Fruit fly (Drosophila melanogaster) whole organism, embryonic: ENCODE measurements around the gene Tim17a2.
A peak's percentile ranks its signal among the peaks of the same experiment; 100 is the strongest.

Experiments used
- ATbp ChIP-seq: fragments of 200-800 bp; sonication (Bioruptor generic); optimal IDR thresholded peaks from 2 replicates; lab custom pipeline; 2017; ENCODE audit warnings: missing biosample characterization, mild to moderate bottlenecking, missing genetic modification characterization, missing genetic modification reagents
- Ada2b ChIP-seq: fragments of 200-800 bp; sonication (Bioruptor generic); IDR thresholded peaks from 2 replicates; pipeline ENCODE4 v1.3.6; 2022; ENCODE audit warnings: missing biosample characterization, missing genetic modification characterization
- Adf1 ChIP-seq: fragments of 200-800 bp; sonication (Bioruptor generic); IDR thresholded peaks from 2 replicates; pipeline ENCODE4 v1.3.6; 2022; ENCODE audit warnings: missing biosample characterization, missing genetic modification characterization
- Atf-2 ChIP-seq: fragments of 200-800 bp; sonication (Bioruptor generic); optimal IDR thresholded peaks from 2 replicates; lab custom pipeline; 2016; ENCODE audit warnings: missing biosample characterization, missing genetic modification characterization
- Blimp-1 ChIP-seq: fragments of 200-800 bp; sonication (Bioruptor generic); optimal IDR thresholded peaks from 3 replicates; lab custom pipeline; 2018; ENCODE audit warnings: missing biosample characterization, missing genetic modification characterization, mild to moderate bottlenecking, moderate library complexity, missing genetic modification reagents
- CG10267 ChIP-seq: fragments of 200-800 bp; sonication (Bioruptor generic); optimal IDR thresholded peaks from 2 replicates; lab custom pipeline; 2018; ENCODE audit warnings: missing biosample characterization, mild to moderate bottlenecking, missing genetic modification characterization, moderate library complexity
- CG10321 ChIP-seq: fragments of 200-800 bp; sonication (Bioruptor generic); IDR thresholded peaks from 2 replicates; pipeline ENCODE4 v1.3.6; 2022; ENCODE audit warnings: missing biosample characterization, missing genetic modification characterization
- CG10543 ChIP-seq: fragments of 200-800 bp; sonication (Bioruptor generic); optimal IDR thresholded peaks from 3 replicates; lab custom pipeline; 2017; ENCODE audit warnings: missing biosample characterization, mild to moderate bottlenecking, missing genetic modification characterization, moderate library complexity
- CG11695 ChIP-seq: fragments of 200-800 bp; sonication (Bioruptor generic); IDR thresholded peaks from 3 replicates; pipeline ENCODE4 v1.3.6; 2022; ENCODE audit warnings: missing biosample characterization, missing genetic modification characterization
- CG13424 ChIP-seq: fragments of 200-800 bp; sonication (Bioruptor generic); optimal IDR thresholded peaks from 2 replicates; lab custom pipeline; 2019; ENCODE audit warnings: missing biosample characterization, mild to moderate bottlenecking, missing genetic modification characterization, moderate library complexity
- CG1603 ChIP-seq: fragments of 200-800 bp; sonication (Bioruptor generic); optimal IDR thresholded peaks from 2 replicates; lab custom pipeline; 2019; ENCODE audit warnings: missing biosample characterization, mild to moderate bottlenecking, missing genetic modification characterization, moderate library complexity
- CG16779 ChIP-seq: fragments of 200-800 bp; sonication (Bioruptor generic); IDR thresholded peaks from 2 replicates; pipeline ENCODE4 v1.3.6; 2022; ENCODE audit warnings: missing biosample characterization, missing genetic modification characterization
- CG16815 ChIP-seq: fragments of 200-800 bp; sonication (Bioruptor generic); optimal IDR thresholded peaks from 3 replicates; lab custom pipeline; 2017; ENCODE audit warnings: missing biosample characterization, mild to moderate bottlenecking, missing genetic modification characterization
- CG17568 ChIP-seq: fragments of 200-800 bp; sonication (Bioruptor generic); optimal IDR thresholded peaks from 2 replicates; lab custom pipeline; 2018; ENCODE audit warnings: missing biosample characterization, mild to moderate bottlenecking, missing genetic modification characterization, moderate library complexity
- CG32532 ChIP-seq: fragments of 200-800 bp; sonication (Bioruptor generic); IDR thresholded peaks from 2 replicates; pipeline ENCODE4 v1.3.6; 2022; ENCODE audit warnings: missing biosample characterization, missing genetic modification characterization
- CG34376 ChIP-seq: fragments of 200-800 bp; sonication (Bioruptor generic); optimal IDR thresholded peaks from 2 replicates; lab custom pipeline; 2018; ENCODE audit warnings: missing biosample characterization, mild to moderate bottlenecking, missing genetic modification characterization
- CG3995 ChIP-seq: fragments of 200-800 bp; sonication (Bioruptor generic); optimal IDR thresholded peaks from 3 replicates; lab custom pipeline; 2016; ENCODE audit warnings: missing biosample characterization, missing genetic modification characterization
- CG6272 ChIP-seq: fragments of 200-800 bp; sonication (Bioruptor generic); IDR thresholded peaks from 2 replicates; pipeline ENCODE4 v1.3.6; 2022; ENCODE audit warnings: missing biosample characterization, missing genetic modification characterization
- CG6813 ChIP-seq: fragments of 200-800 bp; sonication (Bioruptor generic); optimal IDR thresholded peaks from 2 replicates; lab custom pipeline; 2017; ENCODE audit warnings: missing biosample characterization, missing genetic modification characterization, mild to moderate bottlenecking, moderate library complexity, missing genetic modification reagents
- CG8089 ChIP-seq: fragments of 200-800 bp; sonication (Bioruptor generic); optimal IDR thresholded peaks from 3 replicates; lab custom pipeline; 2016; ENCODE audit warnings: missing biosample characterization, missing genetic modification characterization
- CG8290 ChIP-seq, 3 experiments: fragments of 200-800 bp; sonication (Bioruptor generic); optimal IDR thresholded peaks; 2 replicates each; lab custom pipeline; 2016 to 2019; ENCODE audit warnings: missing biosample characterization in 3 of 3, missing genetic modification characterization in 3 of 3, mild to moderate bottlenecking in 2 of 3, moderate library complexity in 1 of 3
- Drgx ChIP-seq: fragments of 200-800 bp; sonication (Bioruptor generic); IDR thresholded peaks from 2 replicates; pipeline ENCODE4 v1.3.6; 2022; ENCODE audit warnings: missing biosample characterization, missing genetic modification characterization
- E2f2 ChIP-seq: fragments of 200-800 bp; sonication (Bioruptor generic); IDR thresholded peaks from 2 replicates; pipeline ENCODE4 v1.3.6; 2022; ENCODE audit warnings: missing biosample characterization, missing genetic modification characterization
- Elba2 ChIP-seq: fragments of 200-800 bp; sonication (Bioruptor generic); optimal IDR thresholded peaks from 3 replicates; lab custom pipeline; 2016; ENCODE audit warnings: missing biosample characterization, missing genetic modification characterization
- Ets65A ChIP-seq: fragments of 200-800 bp; sonication (Bioruptor generic); peaks from one replicate; lab custom pipeline; 2016; ENCODE audit warnings: missing biosample characterization, missing genetic modification characterization
- Hr51 ChIP-seq, 2 experiments: fragments of 200-800 bp; sonication (Bioruptor generic); optimal IDR thresholded peaks; 2 replicates in 1 of 2; 3 replicates in 1 of 2; lab custom pipeline; 2016 to 2018; ENCODE audit warnings: missing biosample characterization in 2 of 2, missing genetic modification characterization in 2 of 2, mild to moderate bottlenecking in 1 of 2, moderate library complexity in 1 of 2
- Med ChIP-seq: fragments of 200-800 bp; sonication (Bioruptor generic); peaks from one replicate; lab custom pipeline; 2016; ENCODE audit warnings: missing biosample characterization, missing genetic modification characterization, mild to moderate bottlenecking, inconsistent platforms, moderate library complexity
- NFAT ChIP-seq: fragments of 200-800 bp; sonication (Bioruptor generic); IDR thresholded peaks from 2 replicates; pipeline ENCODE4 v1.3.6; 2022; ENCODE audit warnings: missing biosample characterization, missing genetic modification characterization
- Nf-YA ChIP-seq: fragments of 200-800 bp; sonication (Bioruptor generic); IDR thresholded peaks from 2 replicates; pipeline ENCODE4 v1.3.6; 2022; ENCODE audit warnings: missing biosample characterization, missing genetic modification characterization
- Ptx1 ChIP-seq: fragments of 200-800 bp; sonication (Bioruptor generic); IDR thresholded peaks from 2 replicates; pipeline ENCODE4 v1.3.6; 2022; ENCODE audit warnings: missing biosample characterization, missing genetic modification characterization
- Side ChIP-seq: fragments of 200-800 bp; sonication (Bioruptor generic); optimal IDR thresholded peaks from 2 replicates; lab custom pipeline; 2016; ENCODE audit warnings: missing biosample characterization, missing genetic modification characterization
- TFAM ChIP-seq: fragments of 200-800 bp; sonication (Bioruptor generic); optimal IDR thresholded peaks from 2 replicates; lab custom pipeline; 2017; ENCODE audit warnings: missing biosample characterization, missing genetic modification characterization, inconsistent platforms
- abd-A ChIP-seq: fragments of 200-800 bp; sonication (Bioruptor generic); optimal IDR thresholded peaks from 3 replicates; lab custom pipeline; 2019; ENCODE audit warnings: missing biosample characterization, mild to moderate bottlenecking, missing genetic modification characterization, moderate library complexity
- btn ChIP-seq: fragments of 200-800 bp; sonication (Bioruptor generic); optimal IDR thresholded peaks from 2 replicates; lab custom pipeline; 2016; ENCODE audit warnings: missing biosample characterization, missing genetic modification characterization
- chm ChIP-seq: fragments of 200-800 bp; sonication (Bioruptor generic); IDR thresholded peaks from 2 replicates; pipeline ENCODE4 v1.3.6; 2022; ENCODE audit warnings: missing biosample characterization, missing genetic modification characterization
- cwo ChIP-seq: fragments of 200-800 bp; sonication (Bioruptor generic); optimal IDR thresholded peaks from 3 replicates; lab custom pipeline; 2017; ENCODE audit warnings: missing biosample characterization, missing genetic modification characterization, mild to moderate bottlenecking, moderate library complexity, missing genetic modification reagents
- dpn ChIP-seq, 2 experiments: fragments of 200-800 bp; sonication (Bioruptor generic); optimal IDR thresholded peaks; 3 replicates each; lab custom pipeline; 2016; ENCODE audit warnings: missing biosample characterization in 2 of 2, missing genetic modification characterization in 2 of 2
- hb ChIP-seq: fragments of 200-800 bp; sonication (Bioruptor generic); IDR thresholded peaks from 3 replicates; pipeline ENCODE4 v1.3.6; 2022; ENCODE audit warnings: missing biosample characterization, missing genetic modification characterization; ENCODE audit not compliant: partially characterized antibody
- hkb ChIP-seq, 2 experiments: fragments of 200-800 bp in 1 of 2; fragments of >200 bp in 1 of 2; sonication (Bioruptor generic) in 1 of 2; IDR thresholded peaks in 1 of 2; optimal IDR thresholded peaks in 1 of 2; 2 replicates each; pipeline versions ENCODE4 v1.3.6 to Lab custom; 2017 to 2022; ENCODE audit warnings: missing biosample characterization in 1 of 2, missing genetic modification characterization in 1 of 2
- ind ChIP-seq: fragments of 200-800 bp; sonication (Bioruptor generic); optimal IDR thresholded peaks from 3 replicates; lab custom pipeline; 2016; ENCODE audit warnings: missing biosample characterization, missing genetic modification characterization
- inv ChIP-seq: fragments of 200-800 bp; sonication (Bioruptor generic); IDR thresholded peaks from 2 replicates; pipeline ENCODE4 v1.3.6; 2022; ENCODE audit warnings: missing biosample characterization, missing genetic modification characterization; ENCODE audit not compliant: partially characterized antibody
- odd ChIP-seq: fragments of 200-800 bp; sonication (Bioruptor generic); optimal IDR thresholded peaks from 2 replicates; lab custom pipeline; 2017; ENCODE audit warnings: missing biosample characterization, mild to moderate bottlenecking, missing genetic modification characterization
- pan ChIP-seq, 4 experiments: fragments of >200 bp in 3 of 4; fragments of 200-800 bp in 1 of 4; sonication (Bioruptor generic) in 1 of 4; optimal IDR thresholded peaks in 3 of 4; IDR thresholded peaks in 1 of 4; 2 replicates each; pipeline versions ENCODE4 v1.3.6 to Lab custom; 2017 to 2022; ENCODE audit warnings: missing biosample characterization in 2 of 4, missing genetic modification characterization in 2 of 4, mixed read lengths in 1 of 4
- slbo ChIP-seq: fragments of 200-800 bp; sonication (Bioruptor generic); IDR thresholded peaks from 2 replicates; pipeline ENCODE4 v1.3.6; 2022; ENCODE audit warnings: missing biosample characterization, missing genetic modification characterization
- sob ChIP-seq: fragments of 200-800 bp; sonication (Bioruptor generic); IDR thresholded peaks from 2 replicates; pipeline ENCODE4 v1.3.6; 2022; ENCODE audit warnings: missing biosample characterization, missing genetic modification characterization

Tim17a2 gene

DNA sequence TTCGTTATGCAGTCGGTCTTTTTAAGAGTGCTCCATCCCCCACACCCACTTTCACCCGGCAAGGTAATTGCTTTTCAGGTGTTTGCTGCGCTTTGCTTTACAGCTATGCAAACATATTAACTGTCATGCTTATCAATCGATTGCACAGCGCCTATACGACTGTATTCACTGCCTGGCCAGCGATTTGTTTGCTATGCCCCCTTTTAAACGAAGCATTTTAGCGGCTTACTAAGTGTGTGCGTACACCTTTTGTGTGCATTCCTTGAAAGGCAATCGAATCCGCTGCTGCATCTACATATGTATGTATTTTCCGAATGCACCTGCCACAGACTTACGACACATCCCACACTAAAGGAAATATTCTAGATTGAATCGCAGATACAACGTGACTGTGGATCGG lies 25.5 kb upstream of the Tim17a2 start:
- TF ChIP-seq btn (GFP tag; lab: Kevin White, UChicago) (no peak), inv (GFP tag; lab: Robert Waterston, UW) (no peak), CG16779 (GFP tag; lab: Robert Waterston, UW) (0 out of 2 replicates have a peak, but pooled peaks have one; percentile 9), abd-A (tag; lab: Kevin White, UChicago) (no peak), Med (GFP tag; lab: Kevin White, UChicago) (peak; percentile 41), Ets65A (peak; percentile 70)
- TF ChIP-seq, all 482 proteins: peak for 3

dm6 chr3R:5286918-5287636 lies 24.6 kb upstream of the Tim17a2 start:
- TF ChIP-seq Hr51 (GFP tag; optimal IDR thresholded peaks at IDR 0.05; lab: Kevin White, UChicago) (no peak), CG1603 (tag; lab: Kevin White, UChicago) (no peak), slbo (GFP tag; lab: Robert Waterston, UW) (peak; percentile 6; the same call in 1 of the 2 replicates), TFAM (GFP tag; lab: Kevin White, UChicago) (no peak), ind (GFP tag; lab: Kevin White, UChicago) (peak; percentile 20), CG16815 (no peak), Elba2 (GFP tag; lab: Kevin White, UChicago) (no peak), chm (GFP tag; lab: Robert Waterston, UW) (0 out of 2 replicates have a peak, but pooled peaks have one; percentile 8), Drgx (GFP tag; lab: Robert Waterston, UW) (0 out of 2 replicates have a peak, but pooled peaks have one; percentile 17), CG8089 (GFP tag; lab: Kevin White, UChicago) (peak; percentile 77), Ptx1 (GFP tag; lab: Robert Waterston, UW) (no peak), CG8290 (GFP tag; optimal IDR thresholded peaks at IDR 0.05; lab: Kevin White, UChicago) (no peak), CG8290 (tag; optimal IDR thresholded peaks at IDR 0.05; lab: Kevin White, UChicago) (peak in 1 of 2 experiments; percentile 12), pan (optimal IDR thresholded peaks at IDR 0.05; lab: Kevin White, UChicago) (no peak), pan (GFP tag; optimal IDR thresholded peaks at IDR 0.05 in 1 of 2, IDR thresholded peaks at IDR 0.05 in 1 of 2) (peak in 1 of 2 experiments; percentile 40), CG11695 (peak; percentile 24; the same call in 1 of the 3 replicates), NFAT (GFP tag; lab: Robert Waterston, UW) (peak; percentile 58; the same call in 1 of the 2 replicates), CG10543 (GFP tag; lab: Kevin White, UChicago) (peak; percentile 55), Blimp-1 (GFP tag; lab: Kevin White, UChicago) (no peak), Adf1 (GFP tag; lab: Robert Waterston, UW) (peak; percentile 96), Ets65A (peak; percentile 84), CG10267 (no peak), CG32532 (GFP tag; lab: Robert Waterston, UW) (peak; percentile 36; the same call in 1 of the 2 replicates), CG17568 (GFP tag; lab: Kevin White, UChicago) (peak; percentile 26), Nf-YA (GFP tag; lab: Robert Waterston, UW) (0 out of 2 replicates have a peak, but pooled peaks have one; percentile 7), ATbp (GFP tag; lab: Kevin White, UChicago) (peak; percentile 68), Atf-2 (GFP tag; lab: Kevin White, UChicago) (no peak), CG10321 (no peak), sob (GFP tag; lab: Robert Waterston, UW) (0 out of 2 replicates have a peak, but pooled peaks have one; percentile 18), odd (peak; percentile 35), cwo (GFP tag; lab: Kevin White, UChicago) (peak; percentile 41), CG6272 (GFP tag; lab: Robert Waterston, UW) (no peak), CG3995 (peak; percentile 93), CG34376 (GFP tag; lab: Kevin White, UChicago) (peak; percentile 40), hkb (optimal IDR thresholded peaks at IDR 0.05; lab: Kevin White, UChicago) (no peak), hkb (GFP tag; IDR thresholded peaks at IDR 0.05; lab: Robert Waterston, UW) (0 out of 2 replicates have a peak, but pooled peaks have one; percentile 42), dpn (GFP tag; optimal IDR thresholded peaks at IDR 0.05; lab: Kevin White, UChicago) (peak in 1 of 2 experiments; percentile 10), hb (GFP tag; lab: Robert Waterston, UW) (0 out of 3 replicates have a peak, but pooled peaks have one; percentile 10), CG13424 (no peak), E2f2 (GFP tag; lab: Robert Waterston, UW) (peak; percentile 13; the same call in 1 of the 2 replicates), Side (GFP tag; lab: Kevin White, UChicago) (peak; percentile 2), Ada2b (GFP tag; lab: Robert Waterston, UW) (no peak), CG6813 (peak; percentile 2)
